Worm (Caenorhabditis elegans) whole organism, L3 larva: ENCODE results near the gene sre-14.

ENCODE experiments used
- ama-1 ChIP-seq: fragments of 150-350 bp; optimal IDR thresholded peaks from 2 replicates; lab custom pipeline; 2018
- ceh-28 ChIP-seq: fragments of 150-350 bp; optimal IDR thresholded peaks from 2 replicates; lab custom pipeline; 2014; ENCODE audit warnings: missing biosample characterization, missing genetic modification reagents, missing genetic modification characterization
- eor-1 ChIP-seq, 2 experiments: fragments of 150-350 bp; optimal IDR thresholded peaks; 2 replicates each; lab custom pipeline; 2014 to 2018; ENCODE audit warnings: missing biosample characterization in 2 of 2, missing genetic modification characterization in 2 of 2
- jun-1 ChIP-seq: fragments of 150-350 bp; optimal IDR thresholded peaks from 2 replicates; lab custom pipeline; 2014; ENCODE audit warnings: missing biosample characterization, missing genetic modification reagents, missing genetic modification characterization
- lin-15B ChIP-seq: fragments of 150-350 bp; optimal IDR thresholded peaks from 2 replicates; lab custom pipeline; 2014; ENCODE audit warnings: missing biosample characterization, missing genetic modification characterization
- lin-39 ChIP-seq: fragments of 150-350 bp; optimal IDR thresholded peaks from 2 replicates; lab custom pipeline; 2018; ENCODE audit warnings: missing biosample characterization, missing genetic modification reagents, missing genetic modification characterization
- lsy-12 ChIP-seq: sonication (generic microtip); optimal IDR thresholded peaks from 2 replicates; lab custom pipeline; 2016; ENCODE audit warnings: mild to moderate bottlenecking, missing genetic modification characterization, missing compliant biosample characterization
- mdl-1 ChIP-seq: fragments of 150-350 bp; optimal IDR thresholded peaks from 2 replicates; lab custom pipeline; 2014; ENCODE audit warnings: missing biosample characterization, missing genetic modification characterization
- nhr-11 ChIP-seq: fragments of 150-350 bp; optimal IDR thresholded peaks from 2 replicates; lab custom pipeline; 2014; ENCODE audit warnings: missing biosample characterization, missing genetic modification characterization
- nhr-23 ChIP-seq: fragments of 150-350 bp; optimal IDR thresholded peaks from 2 replicates; lab custom pipeline; 2014; ENCODE audit warnings: missing biosample characterization, missing genetic modification reagents, missing genetic modification characterization
- nhr-25 ChIP-seq: sonication (generic microtip); optimal IDR thresholded peaks from 2 replicates; lab custom pipeline; 2017; ENCODE audit warnings: missing biosample characterization, missing genetic modification characterization
- nhr-28 ChIP-seq: fragments of 150-350 bp; optimal IDR thresholded peaks from 2 replicates; lab custom pipeline; 2014; ENCODE audit warnings: missing biosample characterization, missing genetic modification characterization
- nhr-43 ChIP-seq: sonication (generic microtip); optimal IDR thresholded peaks from 2 replicates; lab custom pipeline; 2016; ENCODE audit warnings: mild to moderate bottlenecking, missing genetic modification characterization, missing compliant biosample characterization; ENCODE audit not compliant: poor library complexity, severe bottlenecking
- nhr-67 ChIP-seq: fragments of 150-350 bp; optimal IDR thresholded peaks from 2 replicates; lab custom pipeline; 2014; ENCODE audit warnings: missing biosample characterization, missing genetic modification characterization
- nhr-77 ChIP-seq: fragments of 150-350 bp; optimal IDR thresholded peaks from 2 replicates; lab custom pipeline; 2014; ENCODE audit warnings: missing biosample characterization, missing genetic modification characterization
- pqm-1 ChIP-seq: fragments of 150-350 bp; optimal IDR thresholded peaks from 2 replicates; lab custom pipeline; 2017; ENCODE audit warnings: missing biosample characterization, missing genetic modification characterization, inconsistent platforms
- skn-1 ChIP-seq: fragments of 150-350 bp; optimal IDR thresholded peaks from 2 replicates; lab custom pipeline; 2014; ENCODE audit warnings: missing biosample characterization, missing genetic modification characterization
- snpc-4 ChIP-seq: fragments of 150-350 bp; optimal IDR thresholded peaks from 2 replicates; lab custom pipeline; 2014; ENCODE audit warnings: missing biosample characterization, missing genetic modification characterization
- unc-62 ChIP-seq: fragments of 150-350 bp; sonication (generic microtip); optimal IDR thresholded peaks from 4 replicates; lab custom pipeline; 2014; ENCODE audit warnings: missing biosample characterization, missing genetic modification reagents, missing genetic modification characterization
- ztf-11 ChIP-seq: fragments of 150-350 bp; optimal IDR thresholded peaks from 2 replicates; lab custom pipeline; 2014; ENCODE audit warnings: missing biosample characterization, missing genetic modification characterization

sre-14 gene

ce11 chrIV:12219309-12219708, 41.9 kb downstream of the sre-14 start, which contains the start of gene F35G2.5:
Gene F35G2.5, plus strand, starts transcription at chrIV:12219609.
- TF ChIP-seq lsy-12 (tag; lab: Kevin White, UChicago), result no peak
- TF ChIP-seq jun-1 (tag; lab: Kevin White, UChicago), result no peak
- no peak for TF ChIP-seq snpc-4 (tag; lab: Kevin White, UChicago)
- TF ChIP-seq nhr-23 (tag; lab: Kevin White, UChicago), result no peak
- TF ChIP-seq mdl-1 (tag; lab: Kevin White, UChicago), result no peak
- TF ChIP-seq ztf-11, result no peak
- TF ChIP-seq unc-62 (GFP tag; lab: Kevin White, UChicago), result no peak
- TF ChIP-seq lin-15B, result no peak
- no peak for TF ChIP-seq nhr-28 (tag; lab: Kevin White, UChicago)
- TF ChIP-seq eor-1 (tag; optimal IDR thresholded peaks at IDR 0.05; lab: Kevin White, UChicago), result no peak

DNA sequence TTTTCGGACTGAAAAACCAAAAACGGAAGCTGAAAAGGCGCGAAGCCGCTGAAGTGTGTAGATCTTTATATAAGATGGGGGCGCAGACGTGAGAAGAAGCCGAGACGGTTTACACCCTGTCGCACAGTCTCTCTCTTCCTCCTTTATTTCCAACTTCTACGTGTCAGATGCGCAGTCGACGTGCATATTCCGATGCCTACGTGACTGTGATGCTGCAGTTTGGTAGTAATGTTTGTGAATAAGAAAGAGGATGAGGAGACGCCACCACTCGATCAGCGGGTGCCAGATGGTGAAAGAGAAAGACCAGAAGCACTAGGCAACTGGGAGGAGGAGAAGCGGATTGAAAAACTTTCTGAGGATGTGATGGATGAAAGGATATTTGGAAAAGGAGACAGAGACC, 43.0 kb downstream of the sre-14 start:
- TF ChIP-seq ama-1 (no peak), pqm-1 (tag; lab: Kevin White, UChicago) (no peak), skn-1 (tag; lab: Kevin White, UChicago) (no peak)
- TF ChIP-seq, all 47 proteins: peak for 0

- peak; percentile 75 for TF ChIP-seq ama-1
- peak; percentile 78 for TF ChIP-seq nhr-23 (tag; lab: Kevin White, UChicago)
- peak; percentile 38 for TF ChIP-seq nhr-25 (tag; lab: Kevin White, UChicago)
- TF ChIP-seq nhr-77 (tag; lab: Kevin White, UChicago), result no peak
Measured at ce11 chrIV:12217142-12217541, 44.1 kb downstream of the sre-14 start.

DNA sequence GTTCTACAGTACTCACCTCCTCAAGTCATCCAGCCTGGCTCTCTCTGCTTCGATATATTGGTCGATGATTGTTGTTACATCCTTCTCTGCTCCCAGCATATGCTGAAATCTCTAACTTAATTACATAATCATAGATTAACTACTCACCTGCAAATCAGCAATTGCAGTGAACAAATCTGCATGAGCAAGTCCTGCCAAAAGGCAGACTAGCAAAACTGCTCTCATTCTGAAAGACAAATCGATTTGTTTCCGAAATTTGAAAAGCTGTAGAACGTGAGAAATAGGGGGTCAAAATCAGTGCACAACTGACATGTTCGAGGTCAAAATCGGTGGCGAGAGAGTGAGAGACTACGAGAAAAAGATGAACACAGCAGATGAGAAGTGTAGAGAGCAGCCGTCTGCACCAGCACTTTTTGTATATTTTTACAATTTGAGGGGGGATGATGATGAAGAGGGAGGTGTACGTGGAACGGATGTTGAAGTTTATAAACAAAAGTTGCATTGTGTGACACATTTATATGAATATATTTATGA, 45.4 kb downstream of the sre-14 start, which contains the start of gene phy-2:
phy-2 (minus strand) TSS at position 226 of the 534 bp plus-strand sequence.
- TF ChIP-seq lin-39 (tag; lab: Kevin White, UChicago) (peak; percentile 15), ceh-28 (no peak), ama-1 (peak; percentile 88)

ce11 chrIV:12212814-12213213, 48.4 kb downstream of the sre-14 start:
- TF ChIP-seq nhr-67 (no peak), nhr-43 (tag; lab: Kevin White, UChicago) (peak; percentile 14), ama-1 (peak; percentile 63)

DNA sequence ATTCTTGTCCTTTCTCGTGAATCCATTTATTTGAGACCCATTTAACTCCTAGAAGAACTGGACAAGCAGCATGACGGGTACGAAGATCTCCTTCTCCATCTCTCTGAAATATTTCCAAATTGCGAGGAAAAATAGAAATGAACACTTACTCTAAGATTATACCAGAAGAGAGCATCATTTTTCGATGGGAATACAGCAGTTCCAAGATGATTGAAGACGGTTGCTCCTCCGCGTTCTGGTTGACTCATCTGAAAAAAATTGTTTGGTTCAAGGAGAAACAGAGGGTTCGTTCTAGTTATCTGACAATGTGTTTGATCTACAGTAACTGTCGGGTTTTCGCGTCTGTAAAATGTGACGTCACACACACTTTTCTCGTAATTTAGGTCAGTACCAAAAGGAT, 50.0 kb downstream of the sre-14 start:
- TF ChIP-seq nhr-11 (tag; lab: Kevin White, UChicago), result no peak
- peak; percentile 88 for TF ChIP-seq ama-1
- no peak for TF ChIP-seq nhr-67
